Fruit fly (Drosophila melanogaster): ENCODE results near the gene ND-42.

The ND-42 gene

DNA sequence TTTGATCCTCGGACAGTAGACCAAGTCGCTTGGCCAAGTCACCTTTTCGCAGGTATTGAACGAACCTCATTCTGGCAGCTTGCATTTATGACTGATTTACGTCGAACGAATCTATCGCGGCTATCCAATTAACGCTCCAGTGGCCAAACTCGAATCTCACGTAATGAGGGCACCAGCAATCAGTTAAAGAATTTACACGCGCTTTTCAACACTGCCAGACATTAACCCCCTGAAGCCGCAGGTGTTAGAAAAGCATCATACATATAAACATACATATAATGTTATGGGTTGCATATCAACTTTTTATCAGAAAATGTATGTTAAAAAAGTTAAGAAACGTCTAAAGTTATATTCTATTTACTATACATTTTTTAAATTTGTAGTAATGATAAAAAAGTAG is 2.2 kb upstream of the ND-42 start, which contains the start of gene CG6028 (continued):
- TF ChIP-seq CG10321 (GFP tag; IDR thresholded peaks at IDR 0.05) (no peak), hkb (optimal IDR thresholded peaks at IDR 0.05) (no peak), hkb (GFP tag; IDR thresholded peaks at IDR 0.05) (peak; percentile 49; the same call in 1 of the 2 replicates), CG15601 (tag; optimal IDR thresholded peaks at IDR 0.05) (no peak), trh (GFP tag; optimal IDR thresholded peaks at IDR 0.05) (no peak), CG31365 (tag; optimal IDR thresholded peaks at IDR 0.05) (no peak), klu (GFP tag; IDR thresholded peaks at IDR 0.05) (no peak), NK7.1 (GFP tag; optimal IDR thresholded peaks at IDR 0.05) (no peak), Sox100B (GFP tag; optimal IDR thresholded peaks at IDR 0.05) (no peak), lab (GFP tag; optimal IDR thresholded peaks at IDR 0.05) (peak; percentile 29), sna (GFP tag; IDR thresholded peaks at IDR 0.05; ENCODE audit: partially characterized antibody) (no peak), caup (GFP tag; optimal IDR thresholded peaks at IDR 0.05; ENCODE audit: severe bottlenecking) (no peak), tin (GFP tag; optimal IDR thresholded peaks at IDR 0.05) (peak; percentile 2), CG13624 (GFP tag; optimal IDR thresholded peaks at IDR 0.05) (no peak), shn (GFP tag; optimal IDR thresholded peaks at IDR 0.05) (peak; percentile 1), Gsc (GFP tag; IDR thresholded peaks at IDR 0.05) (no peak), MBD-R2 (GFP tag; IDR thresholded peaks at IDR 0.05) (peak; percentile 78), CG18764 (GFP tag; optimal IDR thresholded peaks at IDR 0.05) (peak; percentile 2), gsb-n (tag; optimal IDR thresholded peaks at IDR 0.05) (no peak), D (optimal IDR thresholded peaks at IDR 0.05) (no peak), D (GFP tag; optimal IDR thresholded peaks at IDR 0.05) (no peak), bbx (GFP tag; IDR thresholded peaks at IDR 0.05; ENCODE audit: partially characterized antibody) (peak; percentile 33; the same call in 1 of the 2 replicates), D19A (tag; optimal IDR thresholded peaks at IDR 0.05) (no peak), CG11723 (GFP tag; optimal IDR thresholded peaks at IDR 0.05) (no peak), sens-2 (GFP tag; IDR thresholded peaks at IDR 0.05) (no peak), bigmax (GFP tag; optimal IDR thresholded peaks at IDR 0.05) (no peak), CG11695 (GFP tag; IDR thresholded peaks at IDR 0.05) (no peak), CG4360 (GFP tag; IDR thresholded peaks at IDR 0.05) (no peak), Rx (GFP tag; IDR thresholded peaks at IDR 0.05) (no peak), Myb (GFP tag; optimal IDR thresholded peaks at IDR 0.05) (no peak), Oli (tag; optimal IDR thresholded peaks at IDR 0.05) (no peak), CG6272 (GFP tag; IDR thresholded peaks at IDR 0.05) (no peak), twi (tag; optimal IDR thresholded peaks at IDR 0.05) (no peak), tll (GFP tag; optimal IDR thresholded peaks at IDR 0.05) (no peak), E2f2 (GFP tag; IDR thresholded peaks at IDR 0.05) (no peak; the same call in 1 of the 2 replicates), Sry-β (GFP tag; optimal IDR thresholded peaks at IDR 0.05) (no peak), nau (GFP tag; optimal IDR thresholded peaks at IDR 0.05) (no peak), Hr39 (optimal IDR thresholded peaks at IDR 0.05) (no peak), Ptx1 (GFP tag; IDR thresholded peaks at IDR 0.05) (0 out of 2 replicates have a peak, but pooled peaks have one; percentile 27), CG7357 (GFP tag; IDR thresholded peaks at IDR 0.05) (no peak), Dip2 (GFP tag; IDR thresholded peaks at IDR 0.05) (no peak), danr (GFP tag; IDR thresholded peaks at IDR 0.05) (no peak), CG4707 (GFP tag; optimal IDR thresholded peaks at IDR 0.05) (no peak), az2 (GFP tag; optimal IDR thresholded peaks at IDR 0.05) (peak; percentile 18), maf-S (GFP tag; optimal IDR thresholded peaks at IDR 0.05) (no peak), CG17912 (GFP tag; optimal IDR thresholded peaks at IDR 0.05) (no peak), eyg (GFP tag; optimal IDR thresholded peaks at IDR 0.05) (no peak), HHEX (GFP tag; optimal IDR thresholded peaks at IDR 0.05) (no peak), CG11456 (GFP tag; IDR thresholded peaks at IDR 0.05) (no peak), Rfx (GFP tag; IDR thresholded peaks at IDR 0.05) (peak; percentile 68), esg (GFP tag; conservative IDR thresholded peaks at IDR 0.05) (no peak), CG16779 (GFP tag; IDR thresholded peaks at IDR 0.05) (peak; percentile 35; the same call in 1 of the 2 replicates), scrt (GFP tag; optimal IDR thresholded peaks at IDR 0.05) (no peak)

Data from whole organism, embryonic.